Fruit fly (Drosophila melanogaster) whole organism, embryonic: ENCODE data around the gene CG32299.

Source experiments
- Abd-B ChIP-seq: fragments of 200-800 bp; sonication (Bioruptor generic); optimal IDR thresholded peaks from 2 replicates; lab custom pipeline; 2018; ENCODE audit warnings: missing biosample characterization, mild to moderate bottlenecking, missing genetic modification characterization, moderate library complexity
- CG10267 ChIP-seq: fragments of 200-800 bp; sonication (Bioruptor generic); optimal IDR thresholded peaks from 2 replicates; lab custom pipeline; 2018; ENCODE audit warnings: missing biosample characterization, mild to moderate bottlenecking, missing genetic modification characterization, moderate library complexity
- CG10543 ChIP-seq: fragments of 200-800 bp; sonication (Bioruptor generic); optimal IDR thresholded peaks from 3 replicates; lab custom pipeline; 2017; ENCODE audit warnings: missing biosample characterization, mild to moderate bottlenecking, missing genetic modification characterization, moderate library complexity
- CG14860 ChIP-seq: fragments of 200-800 bp; sonication (Bioruptor generic); IDR thresholded peaks from 3 replicates; pipeline ENCODE4 v1.3.6; 2022; ENCODE audit warnings: missing biosample characterization, missing genetic modification characterization; ENCODE audit not compliant: partially characterized antibody
- CG14965 ChIP-seq: fragments of 200-800 bp; sonication (Bioruptor generic); optimal IDR thresholded peaks from 2 replicates; lab custom pipeline; 2016; ENCODE audit warnings: missing biosample characterization, missing genetic modification characterization, borderline replicate concordance
- CG16779 ChIP-seq: fragments of 200-800 bp; sonication (Bioruptor generic); IDR thresholded peaks from 2 replicates; pipeline ENCODE4 v1.3.6; 2022; ENCODE audit warnings: missing biosample characterization, missing genetic modification characterization
- CG17361 ChIP-seq: fragments of 200-800 bp; sonication (Bioruptor generic); IDR thresholded peaks from 3 replicates; pipeline ENCODE4 v1.3.6; 2022; ENCODE audit warnings: missing biosample characterization, missing genetic modification characterization
- CG17385 ChIP-seq: fragments of 200-800 bp; sonication (Bioruptor generic); optimal IDR thresholded peaks from 3 replicates; lab custom pipeline; 2018; ENCODE audit warnings: missing biosample characterization, mild to moderate bottlenecking, missing genetic modification characterization
- CG17612 ChIP-seq: fragments of 200-800 bp; sonication (Bioruptor generic); IDR thresholded peaks from 2 replicates; pipeline ENCODE4 v1.3.6; 2022; ENCODE audit warnings: missing biosample characterization, missing genetic modification characterization
- CG2199 ChIP-seq: fragments of 200-800 bp; sonication (Bioruptor generic); IDR thresholded peaks from 3 replicates; pipeline ENCODE4 v1.3.6; 2022; ENCODE audit warnings: missing biosample characterization, missing genetic modification characterization
- CG2889 ChIP-seq: fragments of 200-800 bp; sonication (Bioruptor generic); IDR thresholded peaks from 3 replicates; pipeline ENCODE4 v1.3.6; 2022; ENCODE audit warnings: missing biosample characterization, missing genetic modification characterization
- CG30431 ChIP-seq: fragments of 200-800 bp; sonication (Bioruptor generic); optimal IDR thresholded peaks from 2 replicates; lab custom pipeline; 2017; ENCODE audit warnings: missing biosample characterization, missing genetic modification characterization
- CG34224 ChIP-seq: fragments of 200-800 bp; sonication (Bioruptor generic); IDR thresholded peaks from 3 replicates; pipeline ENCODE4 v1.3.6; 2022; ENCODE audit warnings: missing biosample characterization, missing genetic modification characterization; ENCODE audit not compliant: partially characterized antibody
- CG34376 ChIP-seq: fragments of 200-800 bp; sonication (Bioruptor generic); optimal IDR thresholded peaks from 2 replicates; lab custom pipeline; 2018; ENCODE audit warnings: missing biosample characterization, mild to moderate bottlenecking, missing genetic modification characterization
- CG3995 ChIP-seq: fragments of 200-800 bp; sonication (Bioruptor generic); optimal IDR thresholded peaks from 3 replicates; lab custom pipeline; 2016; ENCODE audit warnings: missing biosample characterization, missing genetic modification characterization
- CG42726 ChIP-seq: fragments of 200-800 bp; sonication (Bioruptor generic); IDR thresholded peaks from 2 replicates; pipeline ENCODE4 v1.3.6; 2022; ENCODE audit warnings: missing biosample characterization, missing genetic modification characterization; ENCODE audit not compliant: partially characterized antibody
- CG4360 ChIP-seq: fragments of 200-800 bp; sonication (Bioruptor generic); IDR thresholded peaks from 2 replicates; pipeline ENCODE4 v1.3.6; 2022; ENCODE audit warnings: missing biosample characterization, missing genetic modification characterization
- CG6654 ChIP-seq: fragments of 200-800 bp; sonication (Bioruptor generic); optimal IDR thresholded peaks from 2 replicates; lab custom pipeline; 2017; ENCODE audit warnings: missing biosample characterization, mild to moderate bottlenecking, missing genetic modification characterization
- CG7839 ChIP-seq: fragments of 200-800 bp; sonication (Bioruptor generic); optimal IDR thresholded peaks from 3 replicates; lab custom pipeline; 2018; ENCODE audit warnings: missing biosample characterization, mild to moderate bottlenecking, missing genetic modification characterization, moderate library complexity
- CG8290 ChIP-seq, 3 experiments: fragments of 200-800 bp; sonication (Bioruptor generic); optimal IDR thresholded peaks; 2 replicates each; lab custom pipeline; 2016 to 2019; ENCODE audit warnings: missing biosample characterization in 3 of 3, missing genetic modification characterization in 3 of 3, mild to moderate bottlenecking in 2 of 3, moderate library complexity in 1 of 3
- CG8388 ChIP-seq: fragments of 200-800 bp; sonication (Bioruptor generic); optimal IDR thresholded peaks from 2 replicates; lab custom pipeline; 2019; ENCODE audit warnings: missing biosample characterization, mild to moderate bottlenecking, missing genetic modification characterization, moderate library complexity
- CG9609 ChIP-seq: fragments of 200-800 bp; sonication (Bioruptor generic); optimal IDR thresholded peaks from 3 replicates; lab custom pipeline; 2016; ENCODE audit warnings: missing biosample characterization, missing genetic modification characterization
- CG9797 ChIP-seq: fragments of 200-800 bp; sonication (Bioruptor generic); optimal IDR thresholded peaks from 3 replicates; lab custom pipeline; 2018; ENCODE audit warnings: missing biosample characterization, mild to moderate bottlenecking, missing genetic modification characterization
- CG9932 ChIP-seq: fragments of 200-800 bp; sonication (Bioruptor generic); IDR thresholded peaks from 2 replicates; pipeline ENCODE4 v1.3.6; 2022; ENCODE audit warnings: missing biosample characterization, missing genetic modification characterization
- CHES-1-like ChIP-seq: fragments of 200-800 bp; sonication (Bioruptor generic); optimal IDR thresholded peaks from 2 replicates; lab custom pipeline; 2016; ENCODE audit warnings: missing biosample characterization, missing genetic modification characterization
- Dip2 ChIP-seq: fragments of 200-800 bp; sonication (Bioruptor generic); IDR thresholded peaks from 2 replicates; pipeline ENCODE4 v1.3.6; 2022; ENCODE audit warnings: missing biosample characterization, missing genetic modification characterization
- Dll ChIP-seq: fragments of 200-800 bp; sonication (Bioruptor generic); IDR thresholded peaks from 4 replicates; pipeline ENCODE4 v1.3.6; 2022; ENCODE audit warnings: missing biosample characterization, missing genetic modification characterization; ENCODE audit not compliant: partially characterized antibody
- Drgx ChIP-seq: fragments of 200-800 bp; sonication (Bioruptor generic); IDR thresholded peaks from 2 replicates; pipeline ENCODE4 v1.3.6; 2022; ENCODE audit warnings: missing biosample characterization, missing genetic modification characterization
- Fer3 ChIP-seq: fragments of 200-800 bp; sonication (Bioruptor generic); optimal IDR thresholded peaks from 2 replicates; lab custom pipeline; 2018; ENCODE audit warnings: missing biosample characterization, mild to moderate bottlenecking, missing genetic modification characterization, moderate library complexity
- Jarid2 ChIP-seq: fragments of 200-800 bp; sonication (Bioruptor generic); optimal IDR thresholded peaks from 3 replicates; lab custom pipeline; 2017; ENCODE audit warnings: mild to moderate bottlenecking, missing biosample characterization, missing genetic modification reagents, missing genetic modification characterization
- Med ChIP-seq: fragments of 200-800 bp; sonication (Bioruptor generic); peaks from one replicate; lab custom pipeline; 2016; ENCODE audit warnings: missing biosample characterization, missing genetic modification characterization, mild to moderate bottlenecking, inconsistent platforms, moderate library complexity
- Oaz ChIP-seq: fragments of 200-800 bp; sonication (Bioruptor generic); IDR thresholded peaks from 2 replicates; pipeline ENCODE4 v1.3.6; 2022; ENCODE audit warnings: missing biosample characterization, missing genetic modification characterization
- Sin3A ChIP-seq: fragments of >200 bp; optimal IDR thresholded peaks from 2 replicates; lab custom pipeline; 2018
- Vsx1 ChIP-seq: fragments of 200-800 bp; sonication (Bioruptor generic); optimal IDR thresholded peaks from 2 replicates; lab custom pipeline; 2017; ENCODE audit warnings: missing biosample characterization, mild to moderate bottlenecking, missing genetic modification characterization, missing genetic modification reagents
- br ChIP-seq: fragments of >200 bp; optimal IDR thresholded peaks from 2 replicates; lab custom pipeline; 2017
- chinmo ChIP-seq: fragments of 200-800 bp; sonication (Bioruptor generic); IDR thresholded peaks from 4 replicates; pipeline ENCODE4 v1.3.6; 2022; ENCODE audit warnings: missing biosample characterization, missing genetic modification characterization; ENCODE audit not compliant: partially characterized antibody
- ftz-f1 ChIP-seq: fragments of 200-800 bp; sonication (Bioruptor generic); optimal IDR thresholded peaks from 2 replicates; lab custom pipeline; 2016; ENCODE audit warnings: missing biosample characterization, missing genetic modification characterization
- gce ChIP-seq: fragments of 200-800 bp; sonication (Bioruptor generic); IDR thresholded peaks from 3 replicates; pipeline ENCODE4 v1.3.6; 2022; ENCODE audit warnings: missing biosample characterization, missing genetic modification characterization
- gcm2 ChIP-seq: fragments of 200-800 bp; sonication (Bioruptor generic); optimal IDR thresholded peaks from 2 replicates; lab custom pipeline; 2016; ENCODE audit warnings: missing biosample characterization, missing genetic modification characterization
- jigr1 ChIP-seq: fragments of 200-800 bp; sonication (Bioruptor generic); IDR thresholded peaks from 3 replicates; pipeline ENCODE4 v1.3.6; 2022; ENCODE audit warnings: missing biosample characterization, missing genetic modification characterization
- knrl ChIP-seq: fragments of 200-800 bp; sonication (Bioruptor generic); IDR thresholded peaks from 3 replicates; pipeline ENCODE4 v1.3.6; 2022; ENCODE audit warnings: missing biosample characterization, missing genetic modification characterization; ENCODE audit not compliant: partially characterized antibody
- nom ChIP-seq: fragments of 200-800 bp; sonication (Bioruptor generic); optimal IDR thresholded peaks from 2 replicates; lab custom pipeline; 2017; ENCODE audit warnings: missing biosample characterization, missing genetic modification characterization, mild to moderate bottlenecking, moderate library complexity, missing genetic modification reagents
- otp ChIP-seq: fragments of 200-800 bp; sonication (Bioruptor generic); IDR thresholded peaks from 3 replicates; pipeline ENCODE4, ENCODE4 v1.3.6; 2022; ENCODE audit warnings: missing biosample characterization, missing genetic modification characterization
- pan ChIP-seq, 4 experiments: fragments of >200 bp in 3 of 4; fragments of 200-800 bp in 1 of 4; sonication (Bioruptor generic) in 1 of 4; optimal IDR thresholded peaks in 3 of 4; IDR thresholded peaks in 1 of 4; 2 replicates each; pipeline versions ENCODE4 v1.3.6 to Lab custom; 2017 to 2022; ENCODE audit warnings: missing biosample characterization in 2 of 4, missing genetic modification characterization in 2 of 4, mixed read lengths in 1 of 4
- sd ChIP-seq: fragments of 200-800 bp; sonication (Bioruptor generic); optimal IDR thresholded peaks from 3 replicates; lab custom pipeline; 2018; ENCODE audit warnings: missing biosample characterization, mild to moderate bottlenecking, missing genetic modification characterization, moderate library complexity
- sob ChIP-seq: fragments of 200-800 bp; sonication (Bioruptor generic); IDR thresholded peaks from 2 replicates; pipeline ENCODE4 v1.3.6; 2022; ENCODE audit warnings: missing biosample characterization, missing genetic modification characterization
- sug ChIP-seq: fragments of 200-800 bp; optimal IDR thresholded peaks from 2 replicates; lab custom pipeline; 2019; ENCODE audit warnings: missing biosample characterization, mild to moderate bottlenecking, missing genetic modification characterization, moderate library complexity
- vfl ChIP-seq: fragments of 200-800 bp; sonication (Bioruptor generic); optimal IDR thresholded peaks from 2 replicates; lab custom pipeline; 2016; ENCODE audit warnings: missing biosample characterization, missing genetic modification characterization

Gene CG32299

dm6 chr3L:2428488-2429302, 37.9 kb upstream of the CG32299 start:
- no peak for TF ChIP-seq Vsx1
- peak; percentile 67; the same call in 1 of the 3 replicates for TF ChIP-seq CG2199
- TF ChIP-seq Jarid2 (GFP tag; lab: Kevin White, UChicago), result peak; percentile 60
- no peak for TF ChIP-seq CG9932 (GFP tag; lab: Robert Waterston, UW)
- no peak for TF ChIP-seq CG17385 (GFP tag; lab: Kevin White, UChicago)
- TF ChIP-seq CG16779, result no peak
- 0 out of 2 replicates have a peak, but pooled peaks have one; percentile 21 for TF ChIP-seq CG4360 (GFP tag; lab: Robert Waterston, UW)
- peak; percentile 73 for TF ChIP-seq Med (GFP tag; lab: Kevin White, UChicago)
- no peak for TF ChIP-seq sob (GFP tag; lab: Robert Waterston, UW)
- no peak for TF ChIP-seq CG3995 (GFP tag; lab: Kevin White, UChicago)
- no peak for TF ChIP-seq Sin3A (lab: Kevin White, UChicago)
- TF ChIP-seq CG30431 (GFP tag; lab: Kevin White, UChicago), result no peak
- no peak for TF ChIP-seq pan (optimal IDR thresholded peaks at IDR 0.05; lab: Kevin White, UChicago)
- TF ChIP-seq pan (GFP tag; optimal IDR thresholded peaks at IDR 0.05 in 1 of 2, IDR thresholded peaks at IDR 0.05 in 1 of 2), result peak in 1 of 2 experiments; percentile 17
- no peak for TF ChIP-seq CG42726 (GFP tag; lab: Robert Waterston, UW)
- no peak for TF ChIP-seq CG8388 (GFP tag; lab: Kevin White, UChicago)
- TF ChIP-seq CG8290 (GFP tag; optimal IDR thresholded peaks at IDR 0.05; lab: Kevin White, UChicago), result no peak
- TF ChIP-seq CG8290 (tag; optimal IDR thresholded peaks at IDR 0.05; lab: Kevin White, UChicago), result peak in 1 of 2 experiments; percentile 22
- no peak for TF ChIP-seq CG9797 (GFP tag; lab: Kevin White, UChicago)
- no peak for TF ChIP-seq Fer3 (tag; lab: Kevin White, UChicago)
- TF ChIP-seq CG10543 (GFP tag; lab: Kevin White, UChicago), result peak; percentile 8
- TF ChIP-seq Drgx (GFP tag; lab: Robert Waterston, UW), result peak; percentile 71
- no peak for TF ChIP-seq Dll (GFP tag; lab: Robert Waterston, UW)
- TF ChIP-seq sd (tag; lab: Kevin White, UChicago), result peak; percentile 23
- no peak for TF ChIP-seq ftz-f1
- TF ChIP-seq CG17361 (GFP tag; lab: Robert Waterston, UW), result no peak
- TF ChIP-seq CG14860 (GFP tag; lab: Robert Waterston, UW), result no peak
- no peak for TF ChIP-seq Oaz (GFP tag; lab: Robert Waterston, UW)
- TF ChIP-seq CG9609 (GFP tag; lab: Kevin White, UChicago), result no peak
- no peak for TF ChIP-seq otp (GFP tag; lab: Robert Waterston, UW)
- no peak for TF ChIP-seq CG10267
- TF ChIP-seq sug (tag; lab: Kevin White, UChicago), result peak; percentile 22
- no peak for TF ChIP-seq CHES-1-like (GFP tag; lab: Kevin White, UChicago)
- TF ChIP-seq CG2889 (GFP tag; lab: Robert Waterston, UW), result no peak
- TF ChIP-seq knrl (GFP tag; lab: Robert Waterston, UW), result no peak
- TF ChIP-seq nom (GFP tag; lab: Kevin White, UChicago), result peak; percentile 69
- TF ChIP-seq CG17612, result no peak
- TF ChIP-seq Dip2 (GFP tag; lab: Robert Waterston, UW), result no peak
- no peak for TF ChIP-seq CG7839 (tag; lab: Kevin White, UChicago)
- TF ChIP-seq jigr1, result no peak
- no peak for TF ChIP-seq CG14965
- TF ChIP-seq CG34376 (GFP tag; lab: Kevin White, UChicago), result peak; percentile 2
- no peak for TF ChIP-seq gcm2 (GFP tag; lab: Kevin White, UChicago)
- TF ChIP-seq chinmo (GFP tag; lab: Robert Waterston, UW), result peak; percentile 89; the same call in 2 of the 4 replicates
- TF ChIP-seq Abd-B (GFP tag; lab: Kevin White, UChicago), result no peak
- TF ChIP-seq CG34224, result no peak; the same call in 2 of the 3 replicates
- TF ChIP-seq vfl (GFP tag; lab: Kevin White, UChicago), result no peak
- no peak for TF ChIP-seq CG6654 (GFP tag; lab: Kevin White, UChicago)
- TF ChIP-seq gce (GFP tag; lab: Robert Waterston, UW), result no peak
- no peak for TF ChIP-seq br (lab: Kevin White, UChicago)
